Fruit fly (Drosophila melanogaster) whole organism, embryonic: ENCODE data around the gene CCHa1.

Experiments
- CG10462 ChIP-seq: fragments of 200-800 bp; sonication (Bioruptor generic); optimal IDR thresholded peaks from 2 replicates; lab custom pipeline; 2016; ENCODE audit warnings: missing biosample characterization, missing genetic modification characterization
- CG10979 ChIP-seq: fragments of 200-800 bp; sonication (Bioruptor generic); optimal IDR thresholded peaks from 2 replicates; lab custom pipeline; 2018; ENCODE audit warnings: missing biosample characterization, mild to moderate bottlenecking, missing genetic modification characterization, moderate library complexity
- CG11560 ChIP-seq: fragments of 200-800 bp; sonication (Bioruptor generic); IDR thresholded peaks from 3 replicates; pipeline ENCODE4 v1.3.6; 2022; ENCODE audit warnings: missing biosample characterization, missing genetic modification characterization
- CG12219 ChIP-seq: fragments of 200-800 bp; sonication (Bioruptor generic); optimal IDR thresholded peaks from 3 replicates; lab custom pipeline; 2018; ENCODE audit warnings: missing biosample characterization, mild to moderate bottlenecking, missing genetic modification characterization
- CG12659 ChIP-seq: fragments of 200-800 bp; sonication (Bioruptor generic); optimal IDR thresholded peaks from 3 replicates; lab custom pipeline; 2017; ENCODE audit warnings: mild to moderate bottlenecking, missing biosample characterization, missing genetic modification reagents, missing genetic modification characterization
- CG1602 ChIP-seq: fragments of 200-800 bp; sonication (Bioruptor generic); optimal IDR thresholded peaks from 3 replicates; lab custom pipeline; 2016; ENCODE audit warnings: missing biosample characterization, missing genetic modification characterization
- CG17802 ChIP-seq: fragments of 200-800 bp; sonication (Bioruptor generic); optimal IDR thresholded peaks from 2 replicates; lab custom pipeline; 2018; ENCODE audit warnings: missing biosample characterization, mild to moderate bottlenecking, missing genetic modification characterization, moderate library complexity
- CG17829 ChIP-seq: fragments of 200-800 bp; optimal IDR thresholded peaks from 2 replicates; lab custom pipeline; 2019; ENCODE audit warnings: missing biosample characterization, mild to moderate bottlenecking, missing genetic modification characterization, moderate library complexity
- CG17912 ChIP-seq: fragments of 200-800 bp; sonication (Bioruptor generic); optimal IDR thresholded peaks from 2 replicates; lab custom pipeline; 2018; ENCODE audit warnings: missing biosample characterization, mild to moderate bottlenecking, missing genetic modification characterization
- CG18011 ChIP-seq: fragments of 200-800 bp; sonication (Bioruptor generic); optimal IDR thresholded peaks from 2 replicates; lab custom pipeline; 2017; ENCODE audit warnings: missing biosample characterization, missing genetic modification characterization, mild to moderate bottlenecking, moderate library complexity, missing genotype
- CG2202 ChIP-seq: fragments of 200-800 bp; sonication (Bioruptor generic); optimal IDR thresholded peaks from 2 replicates; lab custom pipeline; 2018; ENCODE audit warnings: missing biosample characterization, mild to moderate bottlenecking, missing genetic modification characterization
- CG31441 ChIP-seq: fragments of 200-800 bp; sonication (Bioruptor generic); IDR thresholded peaks from 2 replicates; pipeline ENCODE4 v1.3.6; 2022; ENCODE audit warnings: missing biosample characterization, missing genetic modification characterization
- CG4282 ChIP-seq: fragments of 200-800 bp; sonication (Bioruptor generic); optimal IDR thresholded peaks from 2 replicates; lab custom pipeline; 2016; ENCODE audit warnings: missing biosample characterization, missing genetic modification characterization
- CG4360 ChIP-seq: fragments of 200-800 bp; sonication (Bioruptor generic); IDR thresholded peaks from 2 replicates; pipeline ENCODE4 v1.3.6; 2022; ENCODE audit warnings: missing biosample characterization, missing genetic modification characterization
- CG7928 ChIP-seq: fragments of 200-800 bp; sonication (Bioruptor generic); optimal IDR thresholded peaks from 2 replicates; lab custom pipeline; 2017; ENCODE audit warnings: missing biosample characterization, mild to moderate bottlenecking, missing genetic modification characterization
- CG8944 ChIP-seq: fragments of 200-800 bp; sonication (Bioruptor generic); optimal IDR thresholded peaks from 3 replicates; lab custom pipeline; 2016; ENCODE audit warnings: missing biosample characterization, missing genetic modification characterization
- CG9437 ChIP-seq: fragments of 200-800 bp; sonication (Bioruptor generic); optimal IDR thresholded peaks from 2 replicates; lab custom pipeline; 2018; ENCODE audit warnings: missing biosample characterization, mild to moderate bottlenecking, missing genetic modification characterization
- CHES-1-like ChIP-seq: fragments of 200-800 bp; sonication (Bioruptor generic); optimal IDR thresholded peaks from 2 replicates; lab custom pipeline; 2016; ENCODE audit warnings: missing biosample characterization, missing genetic modification characterization
- Dbx ChIP-seq: fragments of 200-800 bp; sonication (Bioruptor generic); IDR thresholded peaks from 3 replicates; pipeline ENCODE4 v1.3.6; 2022; ENCODE audit warnings: missing biosample characterization, missing genetic modification characterization
- Dll ChIP-seq: fragments of 200-800 bp; sonication (Bioruptor generic); IDR thresholded peaks from 4 replicates; pipeline ENCODE4 v1.3.6; 2022; ENCODE audit warnings: missing biosample characterization, missing genetic modification characterization; ENCODE audit not compliant: partially characterized antibody
- GATAe ChIP-seq: fragments of 200-800 bp; sonication (Bioruptor generic); conservative IDR thresholded peaks from 2 replicates; pipeline ENCODE4 v1.3.6; 2022; ENCODE audit warnings: missing biosample characterization, missing genetic modification characterization
- Jarid2 ChIP-seq: fragments of 200-800 bp; sonication (Bioruptor generic); optimal IDR thresholded peaks from 3 replicates; lab custom pipeline; 2017; ENCODE audit warnings: mild to moderate bottlenecking, missing biosample characterization, missing genetic modification reagents, missing genetic modification characterization
- Med ChIP-seq: fragments of 200-800 bp; sonication (Bioruptor generic); peaks from one replicate; lab custom pipeline; 2016; ENCODE audit warnings: missing biosample characterization, missing genetic modification characterization, mild to moderate bottlenecking, inconsistent platforms, moderate library complexity
- Mes4 ChIP-seq: fragments of 200-800 bp; sonication (Bioruptor generic); optimal IDR thresholded peaks from 2 replicates; lab custom pipeline; 2016; ENCODE audit warnings: missing biosample characterization, missing genetic modification characterization
- Neu2 ChIP-seq: fragments of 200-800 bp; sonication (Bioruptor generic); optimal IDR thresholded peaks from 3 replicates; lab custom pipeline; 2016; ENCODE audit warnings: missing biosample characterization, missing genetic modification characterization, borderline replicate concordance
- Opbp ChIP-seq: fragments of 200-800 bp; sonication (Bioruptor generic); IDR thresholded peaks from 3 replicates; pipeline ENCODE4 v1.3.6; 2022; ENCODE audit warnings: missing biosample characterization, missing genetic modification characterization; ENCODE audit not compliant: partially characterized antibody
- Poxn ChIP-seq: fragments of 200-800 bp; sonication (Bioruptor generic); IDR thresholded peaks from 2 replicates; pipeline ENCODE4 v1.3.6; 2022; ENCODE audit warnings: missing biosample characterization, missing genetic modification characterization
- Ptx1 ChIP-seq: fragments of 200-800 bp; sonication (Bioruptor generic); IDR thresholded peaks from 2 replicates; pipeline ENCODE4 v1.3.6; 2022; ENCODE audit warnings: missing biosample characterization, missing genetic modification characterization
- Scr ChIP-seq: fragments of 200-800 bp; sonication (Bioruptor generic); IDR thresholded peaks from 2 replicates; pipeline ENCODE4 v1.3.6; 2022; ENCODE audit warnings: missing biosample characterization, missing genetic modification characterization; ENCODE audit not compliant: partially characterized antibody
- Ssrp ChIP-seq: fragments of 200-800 bp; sonication (Bioruptor generic); optimal IDR thresholded peaks from 2 replicates; lab custom pipeline; 2018; ENCODE audit warnings: missing biosample characterization, mild to moderate bottlenecking, missing genetic modification characterization, moderate library complexity
- Trl ChIP-seq, 3 experiments: fragments of >200 bp in 2 of 3; fragments of 200-800 bp in 1 of 3; sonication (Bioruptor generic) in 1 of 3; optimal IDR thresholded peaks; 2 replicates in 1 of 3; 3 replicates in 2 of 3; lab custom pipeline; 2016 to 2017; ENCODE audit warnings: missing biosample characterization in 1 of 3, missing genetic modification characterization in 1 of 3
- ara ChIP-seq: fragments of 200-800 bp; sonication (Bioruptor generic); IDR thresholded peaks from 2 replicates; pipeline ENCODE4 v1.3.6; 2022; ENCODE audit warnings: missing biosample characterization, missing genetic modification characterization
- ase ChIP-seq: fragments of 200-800 bp; sonication (Bioruptor generic); IDR thresholded peaks from 3 replicates; pipeline ENCODE4 v1.3.6; 2022; ENCODE audit warnings: missing biosample characterization, missing genetic modification characterization
- crc ChIP-seq: fragments of 200-800 bp; sonication (Bioruptor generic); optimal IDR thresholded peaks from 2 replicates; lab custom pipeline; 2016; ENCODE audit warnings: missing biosample characterization, missing genetic modification characterization
- crp ChIP-seq, 2 experiments: fragments of 200-800 bp; sonication (Bioruptor generic); optimal IDR thresholded peaks; 2 replicates in 1 of 2; 3 replicates in 1 of 2; lab custom pipeline; 2017; ENCODE audit warnings: missing biosample characterization in 2 of 2, missing genetic modification characterization in 2 of 2, mild to moderate bottlenecking in 1 of 2, moderate library complexity in 1 of 2
- dimm ChIP-seq: fragments of 200-800 bp; sonication (Bioruptor generic); IDR thresholded peaks from 2 replicates; pipeline ENCODE4 v1.3.6; 2022; ENCODE audit warnings: missing biosample characterization, missing genetic modification characterization
- dpn ChIP-seq, 2 experiments: fragments of 200-800 bp; sonication (Bioruptor generic); optimal IDR thresholded peaks; 3 replicates each; lab custom pipeline; 2016; ENCODE audit warnings: missing biosample characterization in 2 of 2, missing genetic modification characterization in 2 of 2
- dysf ChIP-seq: fragments of 200-800 bp; sonication (Bioruptor generic); IDR thresholded peaks from 3 replicates; pipeline ENCODE4 v1.3.6; 2022; ENCODE audit warnings: missing biosample characterization, missing genetic modification characterization
- gcm ChIP-seq: fragments of 200-800 bp; sonication (Bioruptor generic); optimal IDR thresholded peaks from 2 replicates; lab custom pipeline; 2019; ENCODE audit warnings: missing biosample characterization, mild to moderate bottlenecking, missing genetic modification characterization, moderate library complexity
- gem ChIP-seq: fragments of 200-800 bp; sonication (Bioruptor generic); optimal IDR thresholded peaks from 2 replicates; lab custom pipeline; 2019; ENCODE audit warnings: missing biosample characterization, mild to moderate bottlenecking, missing genetic modification characterization, moderate library complexity
- maf-S ChIP-seq: fragments of 200-800 bp; sonication (Bioruptor generic); optimal IDR thresholded peaks from 2 replicates; lab custom pipeline; 2016; ENCODE audit warnings: missing biosample characterization, missing genetic modification characterization
- nerfin-1 ChIP-seq: fragments of 200-800 bp; sonication (Bioruptor generic); optimal IDR thresholded peaks from 3 replicates; lab custom pipeline; 2019; ENCODE audit warnings: missing biosample characterization, mild to moderate bottlenecking, missing genetic modification characterization, moderate library complexity
- phol ChIP-seq: fragments of 200-800 bp; sonication (Bioruptor generic); optimal IDR thresholded peaks from 3 replicates; lab custom pipeline; 2018; ENCODE audit warnings: missing biosample characterization, mild to moderate bottlenecking, missing genetic modification characterization, moderate library complexity
- psq ChIP-seq: fragments of 200-800 bp; sonication (Bioruptor generic); optimal IDR thresholded peaks from 2 replicates; lab custom pipeline; 2017; ENCODE audit warnings: missing biosample characterization, missing genetic modification characterization
- stc ChIP-seq: fragments of 200-800 bp; sonication (Bioruptor generic); IDR thresholded peaks from 2 replicates; pipeline ENCODE4 v1.3.6; 2022; ENCODE audit warnings: missing biosample characterization, missing genetic modification characterization
- trh ChIP-seq: fragments of 200-800 bp; sonication (Bioruptor generic); optimal IDR thresholded peaks from 2 replicates; lab custom pipeline; 2016; ENCODE audit warnings: missing biosample characterization, missing genetic modification characterization
- zfh1 ChIP-seq: fragments of 200-800 bp; sonication (Bioruptor generic); IDR thresholded peaks from 3 replicates; pipeline ENCODE4 v1.3.6; 2022; ENCODE audit warnings: missing biosample characterization, missing genetic modification characterization
- zfh2 ChIP-seq: fragments of 200-800 bp; sonication (Bioruptor generic); optimal IDR thresholded peaks from 2 replicates; lab custom pipeline; 2016; ENCODE audit warnings: missing biosample characterization, missing genetic modification characterization

CCHa1 gene

DNA sequence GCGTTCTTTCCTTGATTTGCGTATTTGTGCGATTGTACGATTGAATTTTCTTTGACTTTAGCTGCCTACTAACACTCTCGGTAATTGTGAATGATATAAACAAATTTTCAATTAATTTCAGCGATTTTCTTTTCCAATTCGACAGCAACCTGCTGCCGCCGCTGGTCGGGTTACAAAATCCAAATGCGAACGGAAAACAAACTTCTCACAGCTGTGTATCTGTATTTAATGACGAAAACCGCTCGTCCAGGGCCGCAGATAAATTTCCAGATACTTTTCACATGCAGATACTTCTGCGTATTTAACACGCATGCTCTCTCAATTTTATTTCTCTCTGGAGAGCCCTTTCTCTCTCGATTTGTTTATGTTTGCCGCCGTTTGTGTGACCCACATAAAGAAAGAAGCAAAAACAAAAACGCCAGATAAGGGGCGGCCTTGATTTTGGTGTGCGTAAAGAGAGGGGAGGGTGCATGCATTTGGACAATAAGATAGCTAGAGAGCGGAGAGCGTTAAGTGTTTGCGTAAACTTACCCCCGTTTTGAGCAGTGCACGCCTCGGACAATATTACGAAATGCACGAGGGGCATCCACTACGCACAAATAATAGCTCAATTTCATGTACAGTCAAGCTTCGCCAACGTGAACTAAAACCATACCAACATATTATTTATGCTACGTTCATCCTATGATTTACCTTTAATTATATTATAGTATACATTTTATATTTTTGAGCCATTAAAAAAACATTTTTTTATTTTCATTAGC, 11.7 kb upstream of the CCHa1 start, which contains the start of gene CG12402 (continued):
- TF ChIP-seq CG7928 (GFP tag; lab: Kevin White, UChicago) (peak; percentile 49), ara (GFP tag; lab: Robert Waterston, UW) (peak; percentile 80), CG17802 (tag; lab: Kevin White, UChicago) (peak; percentile 51), dimm (GFP tag; lab: Robert Waterston, UW) (peak; percentile 51; the same call in 1 of the 2 replicates), CG10462 (GFP tag; lab: Kevin White, UChicago) (peak; percentile 62), GATAe (GFP tag; lab: Robert Waterston, UW) (peak; percentile 74), CG2202 (tag; lab: Kevin White, UChicago) (peak; percentile 64), dysf (GFP tag; lab: Robert Waterston, UW) (peak; percentile 89), CG12659 (GFP tag; lab: Kevin White, UChicago) (peak; percentile 79), dpn (GFP tag; optimal IDR thresholded peaks at IDR 0.05; lab: Kevin White, UChicago) (peak; percentile 73 to 86), phol (peak; percentile 86), Med (GFP tag; lab: Kevin White, UChicago) (peak; percentile 94), Poxn (GFP tag; lab: Robert Waterston, UW) (no peak), Ssrp (tag; lab: Kevin White, UChicago) (peak; percentile 81), gem (tag; lab: Kevin White, UChicago) (peak; percentile 91), Dll (GFP tag; lab: Robert Waterston, UW) (peak; percentile 67; the same call in 3 of the 4 replicates), crp (GFP tag; optimal IDR thresholded peaks at IDR 0.05; lab: Kevin White, UChicago) (no peak), CG17829 (peak; percentile 91), CHES-1-like (GFP tag; lab: Kevin White, UChicago) (peak; percentile 43), zfh2 (no peak), gcm (GFP tag; lab: Kevin White, UChicago) (peak; percentile 86), CG4360 (peak; percentile 67), CG18011 (GFP tag; lab: Kevin White, UChicago) (peak; percentile 54), Ptx1 (GFP tag; lab: Robert Waterston, UW) (peak; percentile 89), crc (peak; percentile 27), CG8944 (GFP tag; lab: Kevin White, UChicago) (peak; percentile 37), maf-S (GFP tag; lab: Kevin White, UChicago) (no peak), Neu2 (GFP tag; lab: Kevin White, UChicago) (no peak), CG10979 (tag; lab: Kevin White, UChicago) (peak; percentile 83), CG12219 (GFP tag; lab: Kevin White, UChicago) (peak; percentile 82), CG4282 (GFP tag; lab: Kevin White, UChicago) (no peak), Jarid2 (GFP tag; lab: Kevin White, UChicago) (peak; percentile 11), nerfin-1 (tag; lab: Kevin White, UChicago) (peak; percentile 68), stc (GFP tag; lab: Robert Waterston, UW) (peak; percentile 90), CG11560 (tag; lab: Robert Waterston, UW) (no peak), zfh1 (GFP tag; lab: Robert Waterston, UW) (peak; percentile 89), Opbp (GFP tag; lab: Robert Waterston, UW) (0 out of 3 replicates have a peak, but pooled peaks have one; percentile 43), Scr (GFP tag; lab: Robert Waterston, UW) (peak; percentile 46; the same call in 1 of the 2 replicates), ase (GFP tag; lab: Robert Waterston, UW) (peak; percentile 85; the same call in 2 of the 3 replicates), Mes4 (GFP tag; lab: Kevin White, UChicago) (peak; percentile 56), trh (GFP tag; lab: Kevin White, UChicago) (peak; percentile 74), CG9437 (GFP tag; lab: Kevin White, UChicago) (peak; percentile 63), CG17912 (GFP tag; lab: Kevin White, UChicago) (peak; percentile 9), CG31441 (GFP tag; lab: Robert Waterston, UW) (peak; percentile 95), Dbx (GFP tag; lab: Robert Waterston, UW) (peak; percentile 75), CG1602 (peak; percentile 80), psq (GFP tag; lab: Kevin White, UChicago) (peak; percentile 66), Trl (optimal IDR thresholded peaks at IDR 0.05; lab: Kevin White, UChicago) (peak; percentile 94 to 96), Trl (GFP tag; optimal IDR thresholded peaks at IDR 0.05; lab: Kevin White, UChicago) (peak; percentile 87)
